Worm (Caenorhabditis elegans) whole organism, L2 larva: ENCODE measurements around the gene C06H2.2.

Source experiments
- ceh-82 ChIP-seq: fragments of 150-350 bp; optimal IDR thresholded peaks from 2 replicates; lab custom pipeline; 2014; ENCODE audit warnings: missing biosample characterization, missing genetic modification characterization
- egl-27 ChIP-seq: sonication (generic microtip); optimal IDR thresholded peaks from 3 replicates; lab custom pipeline; 2017; ENCODE audit warnings: missing biosample characterization, missing genetic modification reagents, missing genetic modification characterization
- lin-13 ChIP-seq: fragments of 150-350 bp; optimal IDR thresholded peaks from 2 replicates; lab custom pipeline; 2014; ENCODE audit warnings: missing biosample characterization, missing genetic modification reagents, missing genetic modification characterization
- nhr-11 ChIP-seq: fragments of 150-350 bp; optimal IDR thresholded peaks from 2 replicates; lab custom pipeline; 2014; ENCODE audit warnings: missing biosample characterization, missing genetic modification characterization
- nhr-25 ChIP-seq: fragments of 150-350 bp; sonication (generic microtip); optimal IDR thresholded peaks from 3 replicates; lab custom pipeline; 2014; ENCODE audit warnings: missing biosample characterization, missing genetic modification characterization
- skn-1 ChIP-seq: sonication (generic microtip); optimal IDR thresholded peaks from 2 replicates; lab custom pipeline; 2017; ENCODE audit warnings: missing biosample characterization, missing genetic modification characterization
- unc-39 ChIP-seq: fragments of 150-350 bp; optimal IDR thresholded peaks from 2 replicates; lab custom pipeline; 2014; ENCODE audit warnings: missing biosample characterization, missing genetic modification characterization
- unc-62 ChIP-seq: fragments of 150-350 bp; optimal IDR thresholded peaks from 2 replicates; lab custom pipeline; 2014; ENCODE audit warnings: missing biosample characterization, missing genetic modification reagents, missing genetic modification characterization

ce11 chrV:11078874-11079273, 46.1 kb upstream of the C06H2.2 start:
- TF ChIP-seq lin-13 (GFP tag; lab: Kevin White, UChicago) (no peak), nhr-11 (no peak), unc-62 (GFP tag; lab: Kevin White, UChicago) (no peak), skn-1 (tag; lab: Kevin White, UChicago) (no peak), unc-39 (tag; lab: Kevin White, UChicago) (no peak), egl-27 (no peak), nhr-25 (tag; lab: Kevin White, UChicago) (no peak), ceh-82 (tag; lab: Kevin White, UChicago) (no peak)
